Fruit fly (Drosophila melanogaster) whole organism, embryonic: Measurements from ENCODE around the gene sra.
A peak's percentile ranks its signal among the peaks of the same experiment; 100 is the strongest.

Source experiments
- Adf1 ChIP-seq: fragments of 200-800 bp; sonication (Bioruptor generic); IDR thresholded peaks from 2 replicates; pipeline ENCODE4 v1.3.6; 2022; ENCODE audit warnings: missing biosample characterization, missing genetic modification characterization
- Atf3 ChIP-seq: fragments of 200-800 bp; sonication (Bioruptor generic); optimal IDR thresholded peaks from 3 replicates; lab custom pipeline; 2016; ENCODE audit warnings: missing biosample characterization, missing genetic modification characterization
- BEAF-32 ChIP-seq: fragments of 200-800 bp; sonication (Bioruptor generic); optimal IDR thresholded peaks from 3 replicates; lab custom pipeline; 2017; ENCODE audit warnings: missing biosample characterization, missing genetic modification characterization, mild to moderate bottlenecking, moderate library complexity, missing genetic modification reagents
- Bgb ChIP-seq: fragments of 200-800 bp; sonication (Bioruptor generic); IDR thresholded peaks from 2 replicates; pipeline ENCODE4 v1.3.6; 2022; ENCODE audit warnings: missing biosample characterization, missing genetic modification characterization; ENCODE audit not compliant: partially characterized antibody
- BtbVII ChIP-seq: fragments of 200-800 bp; sonication (Bioruptor generic); optimal IDR thresholded peaks from 3 replicates; lab custom pipeline; 2017; ENCODE audit warnings: missing biosample characterization, mild to moderate bottlenecking, missing genetic modification characterization
- CG12744 ChIP-seq: fragments of 200-800 bp; sonication (Bioruptor generic); optimal IDR thresholded peaks from 2 replicates; lab custom pipeline; 2016; ENCODE audit warnings: missing biosample characterization, missing genetic modification characterization
- CG13296 ChIP-seq: fragments of 200-800 bp; sonication (Bioruptor generic); optimal IDR thresholded peaks from 3 replicates; lab custom pipeline; 2018; ENCODE audit warnings: missing biosample characterization, mild to moderate bottlenecking, missing genetic modification characterization
- CG13424 ChIP-seq: fragments of 200-800 bp; sonication (Bioruptor generic); optimal IDR thresholded peaks from 2 replicates; lab custom pipeline; 2019; ENCODE audit warnings: missing biosample characterization, mild to moderate bottlenecking, missing genetic modification characterization, moderate library complexity
- CG13624 ChIP-seq: fragments of 200-800 bp; sonication (Bioruptor generic); optimal IDR thresholded peaks from 2 replicates; lab custom pipeline; 2016; ENCODE audit warnings: missing biosample characterization, missing genetic modification characterization
- CG14014 ChIP-seq: fragments of 200-800 bp; sonication (Bioruptor generic); IDR thresholded peaks from 2 replicates; pipeline ENCODE4 v1.3.6; 2022; ENCODE audit warnings: missing biosample characterization, missing genetic modification characterization
- CG14050 ChIP-seq: fragments of 200-800 bp; sonication (Bioruptor generic); IDR thresholded peaks from 3 replicates; pipeline ENCODE4 v1.3.6; 2022; ENCODE audit warnings: missing biosample characterization, missing genetic modification characterization
- CG17359 ChIP-seq: fragments of 200-800 bp; sonication (Bioruptor generic); optimal IDR thresholded peaks from 3 replicates; lab custom pipeline; 2018; ENCODE audit warnings: missing biosample characterization, mild to moderate bottlenecking, missing genetic modification characterization, moderate library complexity
- CG17568 ChIP-seq: fragments of 200-800 bp; sonication (Bioruptor generic); optimal IDR thresholded peaks from 2 replicates; lab custom pipeline; 2018; ENCODE audit warnings: missing biosample characterization, mild to moderate bottlenecking, missing genetic modification characterization, moderate library complexity
- CG31441 ChIP-seq: fragments of 200-800 bp; sonication (Bioruptor generic); IDR thresholded peaks from 2 replicates; pipeline ENCODE4 v1.3.6; 2022; ENCODE audit warnings: missing biosample characterization, missing genetic modification characterization
- CG6654 ChIP-seq: fragments of 200-800 bp; sonication (Bioruptor generic); optimal IDR thresholded peaks from 2 replicates; lab custom pipeline; 2017; ENCODE audit warnings: missing biosample characterization, mild to moderate bottlenecking, missing genetic modification characterization
- CG8281 ChIP-seq: fragments of 200-800 bp; sonication (Bioruptor generic); optimal IDR thresholded peaks from 2 replicates; lab custom pipeline; 2018; ENCODE audit warnings: missing biosample characterization, mild to moderate bottlenecking, missing genetic modification characterization, moderate library complexity
- CG8944 ChIP-seq: fragments of 200-800 bp; sonication (Bioruptor generic); optimal IDR thresholded peaks from 3 replicates; lab custom pipeline; 2016; ENCODE audit warnings: missing biosample characterization, missing genetic modification characterization
- E2f1 ChIP-seq: fragments of 200-800 bp; sonication (Bioruptor generic); IDR thresholded peaks from 2 replicates; pipeline ENCODE4 v1.3.6; 2022; ENCODE audit warnings: missing biosample characterization, missing genetic modification characterization
- Fer3 ChIP-seq: fragments of 200-800 bp; sonication (Bioruptor generic); optimal IDR thresholded peaks from 2 replicates; lab custom pipeline; 2018; ENCODE audit warnings: missing biosample characterization, mild to moderate bottlenecking, missing genetic modification characterization, moderate library complexity
- Gsc ChIP-seq: fragments of 200-800 bp; sonication (Bioruptor generic); IDR thresholded peaks from 2 replicates; pipeline ENCODE4 v1.3.6; 2022; ENCODE audit warnings: missing biosample characterization, missing genetic modification characterization
- H2.0 ChIP-seq: fragments of 200-800 bp; sonication (Bioruptor generic); IDR thresholded peaks from 2 replicates; pipeline ENCODE4 v1.3.6; 2022; ENCODE audit warnings: missing biosample characterization, missing genetic modification characterization
- HHEX ChIP-seq: fragments of 200-800 bp; sonication (Bioruptor generic); optimal IDR thresholded peaks from 3 replicates; lab custom pipeline; 2017; ENCODE audit warnings: missing biosample characterization, mild to moderate bottlenecking, missing genetic modification characterization, missing genetic modification reagents
- HmgZ ChIP-seq: fragments of 200-800 bp; sonication (Bioruptor generic); optimal IDR thresholded peaks from 2 replicates; lab custom pipeline; 2018; ENCODE audit warnings: missing biosample characterization, mild to moderate bottlenecking, missing genetic modification characterization
- Hr3 ChIP-seq: fragments of 200-800 bp; sonication (Bioruptor generic); optimal IDR thresholded peaks from 3 replicates; lab custom pipeline; 2016; ENCODE audit warnings: missing biosample characterization, missing genetic modification characterization
- Hr51 ChIP-seq, 2 experiments: fragments of 200-800 bp; sonication (Bioruptor generic); optimal IDR thresholded peaks; 2 replicates in 1 of 2; 3 replicates in 1 of 2; lab custom pipeline; 2016 to 2018; ENCODE audit warnings: missing biosample characterization in 2 of 2, missing genetic modification characterization in 2 of 2, mild to moderate bottlenecking in 1 of 2, moderate library complexity in 1 of 2
- Lpt ChIP-seq: fragments of >200 bp; optimal IDR thresholded peaks from 2 replicates; lab custom pipeline; 2018; ENCODE audit warnings: missing biosample characterization, missing genetic modification characterization
- Six4 ChIP-seq: fragments of 200-800 bp; sonication (Bioruptor generic); optimal IDR thresholded peaks from 2 replicates; lab custom pipeline; 2016; ENCODE audit warnings: missing biosample characterization, missing genetic modification characterization
- Sox100B ChIP-seq: fragments of 200-800 bp; sonication (Bioruptor generic); optimal IDR thresholded peaks from 3 replicates; lab custom pipeline; 2018; ENCODE audit warnings: missing biosample characterization, mild to moderate bottlenecking, missing genetic modification characterization
- bigmax ChIP-seq: fragments of 200-800 bp; sonication (Bioruptor generic); optimal IDR thresholded peaks from 2 replicates; lab custom pipeline; 2018; ENCODE audit warnings: missing biosample characterization, mild to moderate bottlenecking, missing genetic modification characterization
- br ChIP-seq: fragments of >200 bp; optimal IDR thresholded peaks from 2 replicates; lab custom pipeline; 2017
- bsh ChIP-seq, 2 experiments: fragments of 200-800 bp; sonication (Bioruptor generic); optimal IDR thresholded peaks; 2 replicates each; lab custom pipeline; 2017 to 2018; ENCODE audit warnings: mild to moderate bottlenecking in 2 of 2, missing biosample characterization in 2 of 2, missing genetic modification characterization in 2 of 2, moderate library complexity in 1 of 2
- dan ChIP-seq: fragments of 200-800 bp; sonication (Bioruptor generic); IDR thresholded peaks from 2 replicates; pipeline ENCODE4 v1.3.6; 2022; ENCODE audit warnings: missing biosample characterization, missing genetic modification characterization
- danr ChIP-seq: fragments of 200-800 bp; sonication (Bioruptor generic); IDR thresholded peaks from 2 replicates; pipeline ENCODE4 v1.3.6; 2022; ENCODE audit warnings: missing biosample characterization, missing genetic modification characterization
- dm ChIP-seq: fragments of 200-800 bp; sonication (Bioruptor generic); optimal IDR thresholded peaks from 3 replicates; lab custom pipeline; 2016; ENCODE audit warnings: missing biosample characterization, missing genetic modification characterization
- emc ChIP-seq: fragments of 200-800 bp; sonication (Bioruptor generic); optimal IDR thresholded peaks from 2 replicates; lab custom pipeline; 2016; ENCODE audit warnings: missing biosample characterization, missing genetic modification characterization
- eve ChIP-seq, 2 experiments: fragments of >200 bp; optimal IDR thresholded peaks; 2 replicates each; lab custom pipeline; 2017; ENCODE audit warnings: missing biosample characterization in 2 of 2, missing genetic modification characterization in 2 of 2
- fd64A ChIP-seq: fragments of 200-800 bp; sonication (Bioruptor generic); optimal IDR thresholded peaks from 3 replicates; lab custom pipeline; 2018; ENCODE audit warnings: missing biosample characterization, mild to moderate bottlenecking, missing genetic modification characterization
- fu2 ChIP-seq: fragments of 200-800 bp; sonication (Bioruptor generic); optimal IDR thresholded peaks from 2 replicates; lab custom pipeline; 2016; ENCODE audit warnings: missing biosample characterization, missing genetic modification characterization
- gsb ChIP-seq: fragments of 200-800 bp; sonication (Bioruptor generic); IDR thresholded peaks from 2 replicates; pipeline ENCODE4 v1.3.6; 2022; ENCODE audit warnings: missing biosample characterization, missing genetic modification characterization
- her ChIP-seq: fragments of 200-800 bp; sonication (Bioruptor generic); optimal IDR thresholded peaks from 2 replicates; lab custom pipeline; 2016; ENCODE audit warnings: missing biosample characterization, missing genetic modification characterization
- ind ChIP-seq: fragments of 200-800 bp; sonication (Bioruptor generic); optimal IDR thresholded peaks from 3 replicates; lab custom pipeline; 2016; ENCODE audit warnings: missing biosample characterization, missing genetic modification characterization
- inv ChIP-seq: fragments of 200-800 bp; sonication (Bioruptor generic); IDR thresholded peaks from 2 replicates; pipeline ENCODE4 v1.3.6; 2022; ENCODE audit warnings: missing biosample characterization, missing genetic modification characterization; ENCODE audit not compliant: partially characterized antibody
- lab ChIP-seq: fragments of 200-800 bp; sonication (Bioruptor generic); optimal IDR thresholded peaks from 3 replicates; lab custom pipeline; 2017; ENCODE audit warnings: missing biosample characterization, missing genetic modification characterization, mild to moderate bottlenecking, moderate library complexity, missing genetic modification reagents
- lola ChIP-seq, 3 experiments: fragments of >200 bp in 2 of 3; fragments of 200-800 bp in 1 of 3; sonication (Bioruptor generic) in 1 of 3; optimal IDR thresholded peaks; 2 replicates each; lab custom pipeline; 2017 to 2019; ENCODE audit warnings: missing biosample characterization in 3 of 3, missing genetic modification characterization in 3 of 3, mild to moderate bottlenecking in 1 of 3, moderate library complexity in 1 of 3
- mld ChIP-seq: fragments of 200-800 bp; sonication (Bioruptor generic); IDR thresholded peaks from 3 replicates; pipeline ENCODE4 v1.3.6; 2022; ENCODE audit warnings: missing biosample characterization, missing genetic modification characterization; ENCODE audit not compliant: partially characterized antibody
- odd ChIP-seq: fragments of 200-800 bp; sonication (Bioruptor generic); optimal IDR thresholded peaks from 2 replicates; lab custom pipeline; 2017; ENCODE audit warnings: missing biosample characterization, mild to moderate bottlenecking, missing genetic modification characterization
- ro ChIP-seq: fragments of 200-800 bp; sonication (Bioruptor generic); IDR thresholded peaks from 2 replicates; pipeline ENCODE4 v1.3.6; 2022; ENCODE audit warnings: missing biosample characterization, missing genetic modification characterization
- sug ChIP-seq: fragments of 200-800 bp; optimal IDR thresholded peaks from 2 replicates; lab custom pipeline; 2019; ENCODE audit warnings: missing biosample characterization, mild to moderate bottlenecking, missing genetic modification characterization, moderate library complexity

sra gene

dm6 chr3R:16146632-16147453 is 40.0 kb upstream of the sra start, which contains the start of the genes Mic26-27 and CG5916:
Gene Mic26-27 (minus strand): TSS chr3R:16146855.
Gene CG5916 (plus strand): TSS chr3R:16147029.
- TF ChIP-seq BtbVII (GFP tag; lab: Kevin White, UChicago) (no peak), bsh (GFP tag; optimal IDR thresholded peaks at IDR 0.05; lab: Kevin White, UChicago) (peak in 1 of 2 experiments; percentile 65), Adf1 (peak; percentile 61), odd (no peak), danr (GFP tag; lab: Robert Waterston, UW) (peak; percentile 55; the same call in 1 of the 2 replicates), emc (GFP tag; lab: Kevin White, UChicago) (peak; percentile 50), CG6654 (GFP tag; lab: Kevin White, UChicago) (peak; percentile 11), E2f1 (GFP tag; lab: Robert Waterston, UW) (peak; percentile 82), CG14014 (GFP tag; lab: Robert Waterston, UW) (peak; percentile 35; the same call in 1 of the 2 replicates), Lpt (GFP tag; lab: Kevin White, UChicago) (no peak), fd64A (GFP tag; lab: Kevin White, UChicago) (no peak), ind (peak; percentile 73), H2.0 (GFP tag; lab: Robert Waterston, UW) (peak; percentile 81), br (lab: Kevin White, UChicago) (no peak), CG13424 (tag; lab: Kevin White, UChicago) (peak; percentile 95), sug (tag; lab: Kevin White, UChicago) (no peak), Hr3 (peak; percentile 88), HmgZ (peak; percentile 83), gsb (peak; percentile 60), CG8944 (peak; percentile 80), mld (peak; percentile 95), lola (GFP tag; optimal IDR thresholded peaks at IDR 0.05; lab: Kevin White, UChicago) (peak in 1 of 3 experiments; percentile 95), CG12744 (GFP tag; lab: Kevin White, UChicago) (peak; percentile 62), dan (GFP tag; lab: Robert Waterston, UW) (peak; percentile 62; the same call in 1 of the 2 replicates), Gsc (GFP tag; lab: Robert Waterston, UW) (peak; percentile 69), CG31441 (GFP tag; lab: Robert Waterston, UW) (peak; percentile 79), CG13296 (GFP tag; lab: Kevin White, UChicago) (no peak), lab (GFP tag; lab: Kevin White, UChicago) (peak; percentile 42), CG17359 (peak; percentile 29), inv (GFP tag; lab: Robert Waterston, UW) (peak; percentile 100), Bgb (GFP tag; lab: Robert Waterston, UW) (peak; percentile 99), Six4 (peak; percentile 41), Hr51 (GFP tag; optimal IDR thresholded peaks at IDR 0.05; lab: Kevin White, UChicago) (peak; percentile 68 to 84), HHEX (GFP tag; lab: Kevin White, UChicago) (no peak), BEAF-32 (GFP tag; lab: Kevin White, UChicago) (peak; percentile 100), CG8281 (no peak), her (peak; percentile 75), CG13624 (GFP tag; lab: Kevin White, UChicago) (peak; percentile 84), fu2 (GFP tag; lab: Kevin White, UChicago) (peak; percentile 90), CG17568 (GFP tag; lab: Kevin White, UChicago) (no peak), Sox100B (GFP tag; lab: Kevin White, UChicago) (no peak), Atf3 (GFP tag; lab: Kevin White, UChicago) (peak; percentile 81), eve (GFP tag; optimal IDR thresholded peaks at IDR 0.05; lab: Kevin White, UChicago) (no peak), bigmax (GFP tag; lab: Kevin White, UChicago) (no peak), Fer3 (peak; percentile 17), CG14050 (GFP tag; lab: Robert Waterston, UW) (peak; percentile 58; the same call in 2 of the 3 replicates), ro (0 out of 2 replicates have a peak, but pooled peaks have one; percentile 53), dm (GFP tag; lab: Kevin White, UChicago) (peak; percentile 95)
